Fruit fly (Drosophila melanogaster) whole organism, embryonic: ENCODE data around the gene CG1847.

Experiments used
- BtbVII ChIP-seq: fragments of 200-800 bp; sonication (Bioruptor generic); optimal IDR thresholded peaks from 3 replicates; lab custom pipeline; 2017; ENCODE audit warnings: missing biosample characterization, mild to moderate bottlenecking, missing genetic modification characterization
- CG31224 ChIP-seq: fragments of 200-800 bp; sonication (Bioruptor generic); IDR thresholded peaks from 2 replicates; pipeline ENCODE4 v1.3.6; 2022; ENCODE audit warnings: missing biosample characterization, missing genetic modification characterization
- CG33213 ChIP-seq: fragments of 200-800 bp; sonication (Bioruptor generic); optimal IDR thresholded peaks from 3 replicates; lab custom pipeline; 2016; ENCODE audit warnings: missing biosample characterization, missing genetic modification characterization
- HmgZ ChIP-seq: fragments of 200-800 bp; sonication (Bioruptor generic); optimal IDR thresholded peaks from 2 replicates; lab custom pipeline; 2018; ENCODE audit warnings: missing biosample characterization, mild to moderate bottlenecking, missing genetic modification characterization
- ind ChIP-seq: fragments of 200-800 bp; sonication (Bioruptor generic); optimal IDR thresholded peaks from 3 replicates; lab custom pipeline; 2016; ENCODE audit warnings: missing biosample characterization, missing genetic modification characterization
- pan ChIP-seq, 4 experiments: fragments of >200 bp in 3 of 4; fragments of 200-800 bp in 1 of 4; sonication (Bioruptor generic) in 1 of 4; optimal IDR thresholded peaks in 3 of 4; IDR thresholded peaks in 1 of 4; 2 replicates each; pipeline versions ENCODE4 v1.3.6 to Lab custom; 2017 to 2022; ENCODE audit warnings: missing biosample characterization in 2 of 4, missing genetic modification characterization in 2 of 4, mixed read lengths in 1 of 4
- ranshi ChIP-seq: fragments of 200-800 bp; sonication (Bioruptor generic); IDR thresholded peaks from 2 replicates; pipeline ENCODE4 v1.3.6; 2022; ENCODE audit warnings: missing biosample characterization, missing genetic modification characterization
- sens ChIP-seq: fragments of 200-800 bp; sonication (Bioruptor generic); peaks from one replicate; lab custom pipeline; 2016; ENCODE audit warnings: missing biosample characterization, missing genetic modification characterization

DNA sequence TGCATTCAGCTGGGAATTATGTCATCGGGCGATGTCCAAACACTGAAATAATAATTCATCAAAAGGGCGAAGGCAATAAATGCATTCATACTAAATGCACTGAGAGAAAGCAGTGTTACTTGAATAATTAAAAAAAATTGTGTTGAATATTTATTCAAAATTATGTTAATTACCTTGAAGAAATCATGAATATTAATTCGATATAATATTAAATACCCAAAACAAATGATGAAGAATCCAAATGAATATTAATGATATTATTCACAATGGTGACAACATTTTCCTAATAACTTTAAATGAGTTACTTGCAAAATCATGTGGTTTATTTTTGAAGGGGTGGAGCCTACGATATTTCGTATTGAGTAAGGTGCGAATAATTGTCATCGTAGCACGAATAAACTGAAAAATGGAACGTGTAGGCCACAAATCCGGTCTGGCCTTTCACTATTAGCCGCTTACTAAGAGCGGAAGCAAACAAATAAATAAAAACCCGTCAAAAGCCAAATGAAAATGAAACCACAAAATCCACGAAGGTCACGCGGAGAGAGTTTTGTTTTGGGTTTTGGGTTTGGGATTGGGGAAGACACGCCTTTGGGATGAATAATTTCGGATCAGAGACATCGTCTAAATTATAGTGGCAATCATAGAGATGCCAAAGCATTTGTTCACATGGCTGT, 27.1 kb upstream of the CG1847 start:
- no peak for TF ChIP-seq CG33213 (GFP tag; lab: Kevin White, UChicago)
- no peak for TF ChIP-seq pan (optimal IDR thresholded peaks at IDR 0.05; lab: Kevin White, UChicago)
- TF ChIP-seq pan (GFP tag; optimal IDR thresholded peaks at IDR 0.05 in 1 of 2, IDR thresholded peaks at IDR 0.05 in 1 of 2) = no peak
- no peak for TF ChIP-seq ranshi
- no peak for TF ChIP-seq CG31224 (GFP tag; lab: Robert Waterston, UW)
- no peak for TF ChIP-seq HmgZ (tag; lab: Kevin White, UChicago)
- TF ChIP-seq sens (GFP tag; lab: Kevin White, UChicago) = peak; percentile 73
- TF ChIP-seq ind (GFP tag; lab: Kevin White, UChicago) = no peak
- no peak for TF ChIP-seq BtbVII (GFP tag; lab: Kevin White, UChicago)
